Worm (Caenorhabditis elegans) whole organism, late embryonic: ENCODE data around the gene H35B03.2.

Experiments used
- C08G9.2 ChIP-seq: sonication (generic microtip); optimal IDR thresholded peaks from 2 replicates; lab custom pipeline; 2016; ENCODE audit warnings: mild to moderate bottlenecking, missing genetic modification characterization, moderate library complexity, missing compliant biosample characterization
- F13H6.1 ChIP-seq: sonication (generic microtip); optimal IDR thresholded peaks from 2 replicates; lab custom pipeline; 2016; ENCODE audit warnings: missing genetic modification characterization, missing compliant biosample characterization
- K09A11.1 ChIP-seq: sonication (generic microtip); optimal IDR thresholded peaks from 2 replicates; lab custom pipeline; 2017; ENCODE audit warnings: antibody characterized with exemption, mild to moderate bottlenecking, missing genetic modification characterization, missing compliant biosample characterization; ENCODE audit not compliant: insufficient read depth
- T23F11.4 ChIP-seq: fragments of 200-800 bp; sonication (Bioruptor generic); optimal IDR thresholded peaks from 2 replicates; lab custom pipeline; 2018; ENCODE audit warnings: mild to moderate bottlenecking, missing genetic modification characterization, missing compliant biosample characterization
- Y22D7AL.16 ChIP-seq: sonication (generic microtip); optimal IDR thresholded peaks from 2 replicates; lab custom pipeline; 2016; ENCODE audit warnings: missing genetic modification characterization, missing compliant biosample characterization
- ama-1 ChIP-seq: fragments of 150-350 bp; optimal IDR thresholded peaks from 2 replicates; lab custom pipeline; 2014
- ceh-14 ChIP-seq: sonication (generic microtip); optimal IDR thresholded peaks from 2 replicates; lab custom pipeline; 2016; ENCODE audit warnings: missing genotype, missing genetic modification characterization, missing compliant biosample characterization
- ceh-18 ChIP-seq: sonication (generic microtip); optimal IDR thresholded peaks from 2 replicates; lab custom pipeline; 2016; ENCODE audit warnings: missing genetic modification characterization, missing compliant biosample characterization
- ceh-19 ChIP-seq: fragments of 200-800 bp; sonication (Bioruptor generic); optimal IDR thresholded peaks from 2 replicates; lab custom pipeline; 2018; ENCODE audit warnings: mild to moderate bottlenecking, missing genetic modification characterization, missing compliant biosample characterization
- ceh-30 ChIP-seq: fragments of 150-350 bp; optimal IDR thresholded peaks from 2 replicates; lab custom pipeline; 2014; ENCODE audit warnings: missing biosample characterization, missing genetic modification characterization
- ceh-45 ChIP-seq: fragments of 200-800 bp; sonication (Bioruptor generic); IDR thresholded peaks from 2 replicates; pipeline ENCODE4 v1.3.6; 2022; ENCODE audit warnings: missing genetic modification reagents, missing genetic modification characterization, missing compliant biosample characterization
- ceh-48 ChIP-seq: sonication (generic microtip); optimal IDR thresholded peaks from 2 replicates; lab custom pipeline; 2016; ENCODE audit warnings: missing genetic modification characterization, inconsistent platforms, missing compliant biosample characterization
- dmd-4 ChIP-seq: sonication (generic microtip); optimal IDR thresholded peaks from 2 replicates; lab custom pipeline; 2016; ENCODE audit warnings: borderline replicate concordance, missing genetic modification characterization, missing compliant biosample characterization
- dve-1 ChIP-seq: sonication (generic microtip); optimal IDR thresholded peaks from 2 replicates; lab custom pipeline; 2017; ENCODE audit warnings: antibody characterized with exemption, mild to moderate bottlenecking, missing genetic modification characterization, missing compliant biosample characterization
- elt-2 ChIP-seq: sonication (generic microtip); optimal IDR thresholded peaks from 2 replicates; lab custom pipeline; 2016; ENCODE audit warnings: missing genetic modification reagents, missing genetic modification characterization, missing compliant biosample characterization
- elt-4 ChIP-seq: sonication (generic microtip); optimal IDR thresholded peaks from 2 replicates; lab custom pipeline; 2016; ENCODE audit warnings: missing genetic modification characterization, missing compliant biosample characterization
- ets-4 ChIP-seq: sonication (generic microtip); optimal IDR thresholded peaks from 2 replicates; lab custom pipeline; 2016; ENCODE audit warnings: missing genetic modification characterization, missing compliant biosample characterization
- eyg-1 ChIP-seq: sonication (generic microtip); optimal IDR thresholded peaks from 2 replicates; lab custom pipeline; 2016; ENCODE audit warnings: missing genotype, missing genetic modification characterization, missing compliant biosample characterization
- fkh-10 ChIP-seq: fragments of 150-350 bp; optimal IDR thresholded peaks from 2 replicates; lab custom pipeline; 2014; ENCODE audit warnings: missing biosample characterization, missing genetic modification reagents, missing genetic modification characterization
- fkh-6 ChIP-seq: sonication (generic microtip); optimal IDR thresholded peaks from 2 replicates; lab custom pipeline; 2016; ENCODE audit warnings: missing genetic modification characterization, missing compliant biosample characterization
- gmeb-2 ChIP-seq: sonication (generic microtip); optimal IDR thresholded peaks from 2 replicates; lab custom pipeline; 2016; ENCODE audit warnings: missing genetic modification characterization, inconsistent platforms, missing compliant biosample characterization
- hlh-13 ChIP-seq: fragments of 200-800 bp; sonication (Bioruptor generic); optimal IDR thresholded peaks from 2 replicates; lab custom pipeline; 2018; ENCODE audit warnings: mild to moderate bottlenecking, missing genetic modification characterization, missing compliant biosample characterization
- hlh-6 ChIP-seq: sonication (generic microtip); optimal IDR thresholded peaks from 2 replicates; lab custom pipeline; 2016; ENCODE audit warnings: missing genotype, missing genetic modification characterization, missing compliant biosample characterization
- lim-6 ChIP-seq: sonication (generic microtip); optimal IDR thresholded peaks from 2 replicates; lab custom pipeline; 2016; ENCODE audit warnings: missing genetic modification characterization, missing compliant biosample characterization
- lin-11 ChIP-seq: fragments of 200-800 bp; sonication (Bioruptor generic); optimal IDR thresholded peaks from 2 replicates; lab custom pipeline; 2018; ENCODE audit warnings: mild to moderate bottlenecking, missing genetic modification characterization, missing compliant biosample characterization
- madf-2 ChIP-seq: sonication (generic microtip); optimal IDR thresholded peaks from 2 replicates; lab custom pipeline; 2017; ENCODE audit warnings: missing genetic modification characterization, missing compliant biosample characterization
- nfya-1 ChIP-seq: sonication (generic microtip); optimal IDR thresholded peaks from 2 replicates; lab custom pipeline; 2017; ENCODE audit warnings: missing genetic modification characterization, mild to moderate bottlenecking, missing compliant biosample characterization, antibody characterized with exemption, moderate library complexity
- pat-9 ChIP-seq: fragments of 200-800 bp; sonication (Bioruptor generic); optimal IDR thresholded peaks from 2 replicates; lab custom pipeline; 2018; ENCODE audit warnings: mild to moderate bottlenecking, missing genetic modification characterization, moderate library complexity, missing compliant biosample characterization
- pqm-1 ChIP-seq: sonication (generic microtip); optimal IDR thresholded peaks from 2 replicates; lab custom pipeline; 2016; ENCODE audit warnings: missing genetic modification characterization, missing compliant biosample characterization
- sdc-2 ChIP-seq: sonication (generic microtip); optimal IDR thresholded peaks from 2 replicates; lab custom pipeline; 2016; ENCODE audit warnings: missing genotype, missing genetic modification characterization, missing compliant biosample characterization
- sox-2 ChIP-seq: fragments of 200-800 bp; sonication (Bioruptor generic); IDR thresholded peaks from 2 replicates; pipeline ENCODE4 v1.3.6; 2022; ENCODE audit warnings: missing genetic modification reagents, missing genetic modification characterization, missing compliant biosample characterization
- sox-4 ChIP-seq: sonication (generic microtip); optimal IDR thresholded peaks from 2 replicates; lab custom pipeline; 2017; ENCODE audit warnings: mild to moderate bottlenecking, missing genetic modification characterization, inconsistent platforms, missing compliant biosample characterization
- tbx-2 ChIP-seq: sonication (generic microtip); optimal IDR thresholded peaks from 2 replicates; lab custom pipeline; 2016; ENCODE audit warnings: missing genetic modification characterization, missing compliant biosample characterization
- tbx-7 ChIP-seq: sonication (generic microtip); optimal IDR thresholded peaks from 2 replicates; lab custom pipeline; 2016; ENCODE audit warnings: missing genotype, missing genetic modification characterization, missing compliant biosample characterization
- ttx-3 ChIP-seq: sonication (generic microtip); optimal IDR thresholded peaks from 2 replicates; lab custom pipeline; 2016; ENCODE audit warnings: missing genetic modification reagents, missing genetic modification characterization, missing compliant biosample characterization
- unc-3 ChIP-seq, 2 experiments: fragments of 200-800 bp in 1 of 2; sonication (Bioruptor generic) in 1 of 2; sonication (generic microtip) in 1 of 2; conservative IDR thresholded peaks in 1 of 2; optimal IDR thresholded peaks in 1 of 2; 2 replicates each; pipeline versions ENCODE4 v1.3.6 to Lab custom; 2016 to 2022; ENCODE audit warnings: missing compliant biosample characterization in 2 of 2, missing genetic modification characterization in 2 of 2, missing genetic modification reagents in 1 of 2
- ztf-16 ChIP-seq: sonication (generic microtip); optimal IDR thresholded peaks from 2 replicates; lab custom pipeline; 2017; ENCODE audit warnings: missing genetic modification characterization, missing compliant biosample characterization

Gene H35B03.2

DNA sequence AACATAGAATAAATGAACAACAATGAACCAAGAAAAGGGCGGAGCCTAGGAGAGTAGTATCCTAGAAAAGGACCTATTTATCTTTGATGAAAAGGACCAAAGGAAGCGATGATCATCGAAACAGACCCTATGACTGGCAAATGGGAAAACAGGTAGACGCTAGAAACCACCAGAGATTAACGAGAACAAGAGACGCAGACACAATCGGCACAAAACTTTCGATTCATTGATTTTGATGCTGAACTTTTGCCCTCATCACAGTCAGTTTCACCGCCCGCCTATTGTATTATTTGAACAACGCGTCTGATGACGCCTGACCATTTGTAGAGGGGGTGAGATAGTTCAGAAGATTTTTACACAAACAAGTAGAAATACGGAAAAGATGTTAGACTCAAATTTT is 34.2 kb upstream of the H35B03.2 start:
- TF ChIP-seq dmd-4 (no peak), fkh-10 (GFP tag; lab: Kevin White, UChicago) (no peak), hlh-6 (tag; lab: Kevin White, UChicago) (no peak), pqm-1 (tag; lab: Kevin White, UChicago) (no peak), tbx-2 (tag; lab: Kevin White, UChicago) (no peak), ceh-30 (no peak)

- TF ChIP-seq elt-4 (no peak), ama-1 (lab: Kevin White, UChicago) (no peak), tbx-7 (tag; lab: Kevin White, UChicago) (no peak), ceh-45 (no peak), ttx-3 (no peak), hlh-6 (tag; lab: Kevin White, UChicago) (no peak), sox-2 (GFP tag; lab: Robert Waterston, UW) (no peak), unc-3 (GFP tag; conservative IDR thresholded peaks at IDR 0.05; lab: Robert Waterston, UW) (no peak), unc-3 (tag; optimal IDR thresholded peaks at IDR 0.05; lab: Kevin White, UChicago) (no peak), gmeb-2 (tag; lab: Kevin White, UChicago) (no peak), hlh-13 (GFP tag; lab: Kevin White, UChicago) (no peak), ceh-48 (tag; lab: Kevin White, UChicago) (no peak), ztf-16 (tag; lab: Kevin White, UChicago) (no peak), F13H6.1 (tag; lab: Kevin White, UChicago) (no peak), fkh-10 (GFP tag; lab: Kevin White, UChicago) (no peak), ceh-19 (GFP tag; lab: Kevin White, UChicago) (no peak), pqm-1 (tag; lab: Kevin White, UChicago) (no peak), nfya-1 (tag; lab: Kevin White, UChicago) (no peak)
These were observed 32.9 kb upstream of the H35B03.2 start for ce11 chrIV:5764392-5764791.

ce11 chrIV:5762770-5763169 is 31.3 kb upstream of the H35B03.2 start:
- TF ChIP-seq K09A11.1 = no peak
- no peak for TF ChIP-seq ceh-19 (GFP tag; lab: Kevin White, UChicago)
- no peak for TF ChIP-seq ceh-45
- no peak for TF ChIP-seq madf-2 (tag; lab: Kevin White, UChicago)
- no peak for TF ChIP-seq lim-6
- no peak for TF ChIP-seq lin-11 (tag; lab: Kevin White, UChicago)
- TF ChIP-seq ttx-3 = no peak
- TF ChIP-seq, all 69 proteins: peak for 0

DNA sequence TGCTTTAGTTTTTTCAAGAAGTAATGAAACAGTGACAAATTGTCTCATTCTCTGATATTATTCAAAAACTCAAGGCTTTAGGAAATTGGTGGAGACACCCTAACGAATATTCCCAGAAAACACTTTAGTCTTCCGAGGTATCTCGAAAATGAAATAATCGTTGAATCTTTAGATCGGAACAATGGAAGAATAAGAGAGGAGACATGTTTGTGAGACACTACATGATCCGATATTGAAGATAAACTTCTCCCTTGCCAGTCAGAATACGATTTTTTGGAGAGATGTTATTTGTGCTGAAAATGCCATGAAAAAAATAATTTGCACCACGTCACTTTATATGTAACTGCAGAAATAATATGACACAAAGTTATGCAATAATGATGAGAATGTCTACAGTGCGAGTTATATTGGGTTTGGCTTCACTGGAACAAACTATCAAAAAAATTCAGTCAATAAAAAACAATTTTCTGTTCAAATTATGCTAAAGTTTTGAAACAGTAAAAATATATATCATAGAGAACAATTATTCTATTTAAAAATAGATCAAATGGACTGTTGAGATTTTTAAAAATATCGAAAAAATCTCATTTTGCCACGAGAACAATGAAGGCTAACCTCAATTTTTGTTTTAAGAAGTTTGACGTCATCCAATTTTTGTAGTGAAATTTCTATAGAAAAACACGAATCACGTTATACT is 29.9 kb upstream of the H35B03.2 start:
- TF ChIP-seq C08G9.2 (tag; lab: Kevin White, UChicago) (no peak), sox-2 (GFP tag; lab: Robert Waterston, UW) (no peak), fkh-10 (GFP tag; lab: Kevin White, UChicago) (no peak), pat-9 (tag; lab: Kevin White, UChicago) (no peak), eyg-1 (tag; lab: Kevin White, UChicago) (no peak), ets-4 (tag; lab: Kevin White, UChicago) (no peak), fkh-6 (no peak), dve-1 (no peak), lim-6 (no peak), ceh-30 (no peak), elt-2 (tag; lab: Kevin White, UChicago) (no peak), ztf-16 (tag; lab: Kevin White, UChicago) (no peak)

ce11 chrIV:5760656-5761055 is 29.2 kb upstream of the H35B03.2 start:
- TF ChIP-seq sox-4 (tag; lab: Kevin White, UChicago) (no peak), ceh-14 (tag; lab: Kevin White, UChicago) (no peak), K09A11.1 (no peak), sdc-2 (tag; lab: Kevin White, UChicago) (no peak), hlh-13 (GFP tag; lab: Kevin White, UChicago) (no peak), Y22D7AL.16 (tag; lab: Kevin White, UChicago) (no peak), ceh-48 (tag; lab: Kevin White, UChicago) (no peak), ceh-18 (no peak), T23F11.4 (GFP tag; lab: Kevin White, UChicago) (no peak), fkh-6 (no peak), ets-4 (tag; lab: Kevin White, UChicago) (no peak), dmd-4 (no peak), hlh-6 (tag; lab: Kevin White, UChicago) (no peak), fkh-10 (GFP tag; lab: Kevin White, UChicago) (no peak), elt-4 (no peak)
